Worm (Caenorhabditis elegans): ENCODE measurements around the gene K02F3.2.

K02F3.2 gene

DNA sequence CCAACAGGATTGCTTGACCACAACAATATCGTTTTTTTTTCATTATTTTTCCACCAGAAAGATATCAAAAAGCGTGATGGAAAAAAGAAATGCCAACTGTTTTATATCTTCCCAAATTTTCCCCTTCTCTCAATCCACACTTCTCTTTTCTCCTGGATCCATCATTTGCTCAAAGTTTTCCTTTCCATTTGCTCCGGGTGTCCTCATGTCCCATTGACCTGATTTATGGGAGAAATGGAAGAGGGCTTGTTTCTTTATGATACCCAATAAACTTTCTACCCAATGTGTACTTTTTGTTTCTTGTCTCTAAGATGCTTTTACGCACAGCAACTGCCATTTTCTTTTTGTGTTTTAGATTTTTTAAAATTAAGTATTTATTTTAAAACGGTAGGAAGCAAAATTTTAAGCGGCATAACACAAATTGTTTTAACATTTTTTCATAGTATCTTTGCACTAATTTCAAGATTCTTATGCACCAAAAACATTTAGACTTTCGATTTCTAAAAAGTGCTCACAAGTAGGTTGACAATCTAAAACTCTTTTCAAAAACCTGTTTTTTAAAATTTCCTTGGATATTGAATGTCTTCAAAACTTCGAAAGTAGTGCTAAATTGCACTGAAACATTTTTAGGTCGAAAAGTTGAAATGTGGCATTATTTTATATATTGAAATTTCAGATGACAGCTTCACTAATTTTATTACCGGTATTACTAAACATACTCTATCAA lies 22.9 kb upstream of the K02F3.2 start, which contains the start of gene clec-149:
Gene clec-149, plus strand, starts transcription at position 677 of the 727 bp plus-strand sequence.
- TF ChIP-seq lin-32 (GFP tag; optimal IDR thresholded peaks at IDR 0.05): no peak
- TF ChIP-seq ces-1 (GFP tag; optimal IDR thresholded peaks at IDR 0.05): no peak
- TF ChIP-seq pha-4 (tag; optimal IDR thresholded peaks at IDR 0.05): no peak
- no peak for TF ChIP-seq mep-1 (tag; optimal IDR thresholded peaks at IDR 0.05)
- TF ChIP-seq unc-120 (tag; optimal IDR thresholded peaks at IDR 0.05; ENCODE audit: poor library complexity, severe bottlenecking): no peak
- no peak for TF ChIP-seq tbx-8 (GFP tag; optimal IDR thresholded peaks at IDR 0.05)
- TF ChIP-seq unc-62 (GFP tag; optimal IDR thresholded peaks at IDR 0.05): peak; percentile 43

DNA sequence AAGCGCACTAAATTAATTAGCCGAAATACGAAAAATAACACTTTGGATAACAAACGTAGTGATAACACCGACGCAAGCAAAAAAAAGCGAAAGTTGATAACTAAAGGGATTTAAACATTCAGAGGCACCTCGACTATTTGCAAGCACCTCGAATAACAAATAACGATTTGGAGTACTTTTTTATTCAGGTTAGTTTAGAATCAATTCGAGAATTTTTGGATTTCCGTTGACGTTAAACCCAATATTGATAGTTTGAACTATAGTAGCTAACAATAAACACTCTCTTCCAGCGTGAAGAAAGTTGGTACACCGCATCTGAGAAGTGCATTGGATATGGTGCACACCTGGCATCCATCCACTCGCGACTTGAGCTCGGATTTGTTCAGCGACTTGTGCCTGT lies 20.4 kb upstream of the K02F3.2 start:
- no peak for TF ChIP-seq snpc-4 (tag; optimal IDR thresholded peaks at IDR 0.05)
- TF ChIP-seq mls-2 (tag; optimal IDR thresholded peaks at IDR 0.05): no peak
- no peak for TF ChIP-seq ces-1 (GFP tag; optimal IDR thresholded peaks at IDR 0.05)
- no peak for TF ChIP-seq elt-3 (tag; optimal IDR thresholded peaks at IDR 0.05)
- no peak for TF ChIP-seq mep-1 (tag; optimal IDR thresholded peaks at IDR 0.05)
- TF ChIP-seq unc-120 (tag; optimal IDR thresholded peaks at IDR 0.05; ENCODE audit: poor library complexity, severe bottlenecking): no peak
- no peak for TF ChIP-seq nhr-76 (tag; optimal IDR thresholded peaks at IDR 0.05)
- TF ChIP-seq tbx-8 (GFP tag; optimal IDR thresholded peaks at IDR 0.05): no peak
- TF ChIP-seq ceh-39 (tag; optimal IDR thresholded peaks at IDR 0.05): no peak
- TF ChIP-seq hlh-1 (tag; optimal IDR thresholded peaks at IDR 0.05): no peak
- no peak for TF ChIP-seq lin-32 (GFP tag; optimal IDR thresholded peaks at IDR 0.05)
- TF ChIP-seq zip-8 (tag; optimal IDR thresholded peaks at IDR 0.05): no peak
- TF ChIP-seq mab-5 (tag; optimal IDR thresholded peaks at IDR 0.05): no peak
- TF ChIP-seq lin-13 (tag; optimal IDR thresholded peaks at IDR 0.05): no peak
- TF ChIP-seq flh-1 (GFP tag; optimal IDR thresholded peaks at IDR 0.05): no peak
- no peak for TF ChIP-seq ham-2 (GFP tag; optimal IDR thresholded peaks at IDR 0.05)
- no peak for TF ChIP-seq lsy-2 (tag; optimal IDR thresholded peaks at IDR 0.05)
- no peak for TF ChIP-seq sem-2 (GFP tag; optimal IDR thresholded peaks at IDR 0.05)

DNA sequence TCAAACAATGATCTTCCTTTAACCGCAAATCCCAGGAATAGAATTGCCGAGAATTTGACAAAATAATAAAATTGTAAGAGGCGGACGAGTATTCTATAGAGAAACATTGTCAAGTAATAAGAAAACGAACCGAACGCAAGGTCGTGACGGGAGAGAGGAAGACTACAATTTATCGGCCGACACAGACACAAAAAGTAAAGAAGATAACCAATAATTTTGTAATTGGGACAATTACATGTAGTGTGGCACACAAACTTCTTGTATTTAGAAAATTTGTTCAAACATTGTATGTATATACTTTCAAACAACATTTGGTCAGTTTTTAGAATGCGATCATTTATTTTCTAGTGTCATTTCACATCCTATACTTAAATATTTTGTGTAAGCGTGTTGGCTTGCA lies 13.7 kb upstream of the K02F3.2 start, which contains the start of gene ceeh-1:
Gene ceeh-1, minus strand, starts transcription at position 317 of the 400 bp plus-strand sequence.
- TF ChIP-seq unc-120 (tag; optimal IDR thresholded peaks at IDR 0.05; ENCODE audit: poor library complexity, severe bottlenecking): no peak
- TF ChIP-seq zip-8 (tag; optimal IDR thresholded peaks at IDR 0.05): no peak
- TF ChIP-seq M03D4.4 (tag; optimal IDR thresholded peaks at IDR 0.05): no peak
- TF ChIP-seq hlh-1 (tag; optimal IDR thresholded peaks at IDR 0.05): no peak
- TF ChIP-seq flh-1 (GFP tag; optimal IDR thresholded peaks at IDR 0.05): no peak
- no peak for TF ChIP-seq bed-3 (GFP tag; optimal IDR thresholded peaks at IDR 0.05)
- TF ChIP-seq nhr-28 (tag; optimal IDR thresholded peaks at IDR 0.05): no peak
- TF ChIP-seq mep-1 (tag; optimal IDR thresholded peaks at IDR 0.05): no peak
- TF ChIP-seq unc-62 (GFP tag; optimal IDR thresholded peaks at IDR 0.05): no peak
- no peak for TF ChIP-seq snpc-4 (tag; optimal IDR thresholded peaks at IDR 0.05)
- TF ChIP-seq unc-39 (tag; optimal IDR thresholded peaks at IDR 0.05): no peak
- no peak for TF ChIP-seq cnd-1 (tag; optimal IDR thresholded peaks at IDR 0.05)
- no peak for TF ChIP-seq ceh-83 (GFP tag; optimal IDR thresholded peaks at IDR 0.05)

- TF ChIP-seq nhr-237 (tag; optimal IDR thresholded peaks at IDR 0.05) (no peak), ces-1 (GFP tag; optimal IDR thresholded peaks at IDR 0.05) (no peak), cnd-1 (tag; optimal IDR thresholded peaks at IDR 0.05) (no peak), hlh-1 (tag; optimal IDR thresholded peaks at IDR 0.05) (no peak), unc-120 (tag; optimal IDR thresholded peaks at IDR 0.05; ENCODE audit: poor library complexity, severe bottlenecking) (no peak), ceh-83 (GFP tag; optimal IDR thresholded peaks at IDR 0.05) (no peak), nhr-76 (tag; optimal IDR thresholded peaks at IDR 0.05) (no peak), zip-8 (tag; optimal IDR thresholded peaks at IDR 0.05) (no peak), lin-13 (tag; optimal IDR thresholded peaks at IDR 0.05) (no peak), lin-32 (GFP tag; optimal IDR thresholded peaks at IDR 0.05) (no peak), blmp-1 (tag; optimal IDR thresholded peaks at IDR 0.05) (no peak), snpc-4 (tag; optimal IDR thresholded peaks at IDR 0.05) (no peak), nhr-28 (tag; optimal IDR thresholded peaks at IDR 0.05) (no peak), mep-1 (tag; optimal IDR thresholded peaks at IDR 0.05) (no peak), mls-2 (tag; optimal IDR thresholded peaks at IDR 0.05) (no peak)
Observed at ce11 chrIII:832855-833504, 12.7 kb upstream of the K02F3.2 start, which contains the start of gene zip-2. Gene zip-2 (plus strand): TSS chrIII:832982.
